Worm (Caenorhabditis elegans) whole organism, L1 larva: ENCODE data around the gene rml-3.

Experiments
- C04F5.9 ChIP-seq: sonication (generic microtip); optimal IDR thresholded peaks from 2 replicates; lab custom pipeline; 2016; ENCODE audit warnings: missing genetic modification characterization, missing compliant biosample characterization
- C34B4.2 ChIP-seq: sonication (generic microtip); optimal IDR thresholded peaks from 2 replicates; lab custom pipeline; 2017; ENCODE audit warnings: mild to moderate bottlenecking, missing genetic modification characterization, missing compliant biosample characterization
- F16B12.6 ChIP-seq: fragments of 150-350 bp; optimal IDR thresholded peaks from 2 replicates; lab custom pipeline; 2014; ENCODE audit warnings: missing biosample characterization, missing genetic modification characterization
- Y116A8C.19 ChIP-seq: sonication (generic microtip); optimal IDR thresholded peaks from 2 replicates; lab custom pipeline; 2016; ENCODE audit warnings: missing compliant biosample characterization, missing genetic modification characterization, borderline replicate concordance
- aly-2 ChIP-seq: fragments of 150-350 bp; optimal IDR thresholded peaks from 2 replicates; lab custom pipeline; 2014; ENCODE audit warnings: missing biosample characterization, missing genetic modification characterization
- ama-1 ChIP-seq: fragments of 150-350 bp; optimal IDR thresholded peaks from 2 replicates; lab custom pipeline; 2014
- blmp-1 ChIP-seq: fragments of 150-350 bp; optimal IDR thresholded peaks from 2 replicates; lab custom pipeline; 2014; ENCODE audit warnings: missing biosample characterization, missing genetic modification characterization
- ceh-63 ChIP-seq: fragments of 200-800 bp; sonication (Bioruptor generic); optimal IDR thresholded peaks from 2 replicates; lab custom pipeline; 2018; ENCODE audit warnings: mild to moderate bottlenecking, missing genetic modification characterization, missing compliant biosample characterization
- ceh-8 ChIP-seq: fragments of 200-800 bp; sonication (Bioruptor generic); optimal IDR thresholded peaks from 2 replicates; lab custom pipeline; 2018; ENCODE audit warnings: mild to moderate bottlenecking, missing genetic modification characterization, moderate library complexity, missing compliant biosample characterization
- ceh-88 ChIP-seq: fragments of 200-800 bp; sonication (Bioruptor generic); IDR thresholded peaks from 2 replicates; pipeline ENCODE4 v1.3.6; 2022; ENCODE audit warnings: missing genetic modification characterization, missing compliant biosample characterization
- ceh-90 ChIP-seq: sonication (generic microtip); optimal IDR thresholded peaks from 2 replicates; lab custom pipeline; 2016; ENCODE audit warnings: missing genetic modification characterization, missing compliant biosample characterization
- dpl-1 ChIP-seq, 3 experiments: fragments of 150-350 bp in 2 of 3; sonication (generic microtip) in 1 of 3; optimal IDR thresholded peaks; 2 replicates each; lab custom pipeline; 2014 to 2017; ENCODE audit warnings: missing biosample characterization in 3 of 3, missing genetic modification characterization in 3 of 3, missing genetic modification reagents in 3 of 3
- dsc-1 ChIP-seq: sonication (generic microtip); optimal IDR thresholded peaks from 2 replicates; lab custom pipeline; 2016; ENCODE audit warnings: mild to moderate bottlenecking, missing genetic modification characterization, missing compliant biosample characterization
- efl-1 ChIP-seq, 4 experiments: fragments of 150-350 bp; optimal IDR thresholded peaks in 3 of 4; peaks in 1 of 4; 1 replicate in 1 of 4; 2 replicates in 3 of 4; lab custom pipeline; 2014; ENCODE audit warnings: missing biosample characterization in 2 of 4, missing genetic modification characterization in 2 of 4, missing genetic modification reagents in 2 of 4
- efl-3 ChIP-seq: fragments of 200-800 bp; sonication (Bioruptor generic); optimal IDR thresholded peaks from 2 replicates; lab custom pipeline; 2018; ENCODE audit warnings: mild to moderate bottlenecking, missing genetic modification characterization, missing compliant biosample characterization
- egl-13 ChIP-seq: sonication (generic microtip); optimal IDR thresholded peaks from 2 replicates; lab custom pipeline; 2016; ENCODE audit warnings: missing genotype, missing genetic modification reagents, missing genetic modification characterization, missing compliant biosample characterization
- egl-27 ChIP-seq, 2 experiments: fragments of 150-350 bp in 1 of 2; sonication (generic microtip); optimal IDR thresholded peaks; 3 replicates each; lab custom pipeline; 2017 to 2018; ENCODE audit warnings: missing biosample characterization in 2 of 2, missing genetic modification characterization in 2 of 2, missing genetic modification reagents in 2 of 2
- elt-3 ChIP-seq, 6 experiments: fragments of 150-350 bp in 1 of 6; sonication (generic microtip); optimal IDR thresholded peaks; 2 replicates each; lab custom pipeline; 2017 to 2018; ENCODE audit warnings: missing biosample characterization in 6 of 6, missing genetic modification characterization in 6 of 6, inconsistent platforms in 1 of 6
- ets-5 ChIP-seq: fragments of 200-800 bp; sonication (Bioruptor generic); IDR thresholded peaks from 2 replicates; pipeline ENCODE4 v1.3.6; 2022; ENCODE audit warnings: missing genetic modification characterization, missing compliant biosample characterization
- fkh-10 ChIP-seq: sonication (generic microtip); optimal IDR thresholded peaks from 2 replicates; lab custom pipeline; 2017; ENCODE audit warnings: missing biosample characterization, missing genetic modification reagents, missing genetic modification characterization
- fkh-4 ChIP-seq: sonication (generic microtip); optimal IDR thresholded peaks from 2 replicates; lab custom pipeline; 2016; ENCODE audit warnings: missing compliant biosample characterization, missing genetic modification characterization, borderline replicate concordance
- fkh-8 ChIP-seq: sonication (generic microtip); optimal IDR thresholded peaks from 2 replicates; lab custom pipeline; 2016; ENCODE audit warnings: mild to moderate bottlenecking, missing genetic modification characterization, missing compliant biosample characterization
- fos-1 ChIP-seq: fragments of 150-350 bp; optimal IDR thresholded peaks from 2 replicates; lab custom pipeline; 2014; ENCODE audit warnings: missing biosample characterization, missing genetic modification characterization
- hlh-4 ChIP-seq: sonication (generic microtip); optimal IDR thresholded peaks from 2 replicates; lab custom pipeline; 2016; ENCODE audit warnings: mild to moderate bottlenecking, missing genetic modification characterization, missing compliant biosample characterization
- hpl-2 ChIP-seq: fragments of 150-350 bp; optimal IDR thresholded peaks from 2 replicates; lab custom pipeline; 2014; ENCODE audit warnings: missing biosample characterization, missing genetic modification reagents, missing genetic modification characterization
- irx-1 ChIP-seq: sonication (generic microtip); optimal IDR thresholded peaks from 2 replicates; lab custom pipeline; 2016; ENCODE audit warnings: missing genetic modification characterization, missing compliant biosample characterization
- lin-35 ChIP-seq, 2 experiments: fragments of 150-350 bp; optimal IDR thresholded peaks; 2 replicates each; lab custom pipeline; 2014; ENCODE audit warnings: missing biosample characterization in 2 of 2, missing genetic modification characterization in 2 of 2, missing genetic modification reagents in 2 of 2
- mef-2 ChIP-seq: fragments of 150-350 bp; optimal IDR thresholded peaks from 2 replicates; lab custom pipeline; 2014; ENCODE audit warnings: missing biosample characterization, missing genetic modification characterization
- mep-1 ChIP-seq: fragments of 150-350 bp; optimal IDR thresholded peaks from 2 replicates; lab custom pipeline; 2014; ENCODE audit warnings: missing biosample characterization, missing genetic modification characterization
- nhr-11 ChIP-seq: fragments of 150-350 bp; optimal IDR thresholded peaks from 2 replicates; lab custom pipeline; 2014; ENCODE audit warnings: missing biosample characterization, missing genetic modification characterization
- nhr-12 ChIP-seq: sonication (generic microtip); optimal IDR thresholded peaks from 2 replicates; lab custom pipeline; 2017; ENCODE audit warnings: missing biosample characterization, missing genetic modification characterization
- nhr-19 ChIP-seq: fragments of 200-800 bp; sonication (Bioruptor generic); conservative IDR thresholded peaks from 2 replicates; pipeline ENCODE4 v1.3.6; 2022; ENCODE audit warnings: missing genetic modification characterization, missing compliant biosample characterization
- nhr-237 ChIP-seq: fragments of 150-350 bp; optimal IDR thresholded peaks from 2 replicates; lab custom pipeline; 2014; ENCODE audit warnings: missing biosample characterization, missing genetic modification characterization
- nhr-71 ChIP-seq: sonication (generic microtip); optimal IDR thresholded peaks from 2 replicates; lab custom pipeline; 2016; ENCODE audit warnings: mild to moderate bottlenecking, missing genetic modification characterization, moderate library complexity, missing compliant biosample characterization
- nhr-77 ChIP-seq: fragments of 150-350 bp; optimal IDR thresholded peaks from 2 replicates; lab custom pipeline; 2014; ENCODE audit warnings: missing biosample characterization, missing genetic modification characterization
- nhr-84 ChIP-seq: sonication (generic microtip); optimal IDR thresholded peaks from 2 replicates; lab custom pipeline; 2017; ENCODE audit warnings: missing biosample characterization, missing genetic modification characterization
- nhr-85 ChIP-seq: sonication (generic microtip); peaks from one replicate; lab custom pipeline; 2016; ENCODE audit warnings: missing genetic modification characterization, inconsistent platforms, missing compliant biosample characterization
- pax-3 ChIP-seq: fragments of 200-800 bp; sonication (Bioruptor generic); optimal IDR thresholded peaks from 2 replicates; lab custom pipeline; 2018; ENCODE audit warnings: mild to moderate bottlenecking, missing genetic modification characterization, moderate library complexity, missing compliant biosample characterization
- pqm-1 ChIP-seq: sonication (generic microtip); optimal IDR thresholded peaks from 3 replicates; lab custom pipeline; 2017; ENCODE audit warnings: missing biosample characterization, missing genetic modification characterization
- rnt-1 ChIP-seq: sonication (generic microtip); optimal IDR thresholded peaks from 2 replicates; lab custom pipeline; 2016; ENCODE audit warnings: mild to moderate bottlenecking, missing genetic modification characterization, moderate library complexity, missing compliant biosample characterization
- snpc-4 ChIP-seq: fragments of 150-350 bp; optimal IDR thresholded peaks from 2 replicates; lab custom pipeline; 2014; ENCODE audit warnings: missing biosample characterization, missing genetic modification characterization
- snu-23 ChIP-seq: sonication (generic microtip); optimal IDR thresholded peaks from 2 replicates; lab custom pipeline; 2016; ENCODE audit warnings: missing genetic modification characterization, missing compliant biosample characterization
- sptf-1 ChIP-seq: fragments of 150-350 bp; optimal IDR thresholded peaks from 2 replicates; lab custom pipeline; 2014; ENCODE audit warnings: missing biosample characterization, missing genetic modification characterization
- sup-37 ChIP-seq: fragments of 200-800 bp; sonication (Bioruptor generic); optimal IDR thresholded peaks from 2 replicates; lab custom pipeline; 2018; ENCODE audit warnings: mild to moderate bottlenecking, missing genetic modification characterization, missing compliant biosample characterization
- tbx-2 ChIP-seq: sonication (generic microtip); optimal IDR thresholded peaks from 2 replicates; lab custom pipeline; 2016; ENCODE audit warnings: missing genetic modification characterization, missing compliant biosample characterization
- tlp-1 ChIP-seq: fragments of 150-350 bp; optimal IDR thresholded peaks from 2 replicates; lab custom pipeline; 2014; ENCODE audit warnings: missing biosample characterization, missing genetic modification characterization
- unc-62 ChIP-seq: fragments of 150-350 bp; optimal IDR thresholded peaks from 2 replicates; lab custom pipeline; 2014; ENCODE audit warnings: missing biosample characterization, missing genetic modification reagents, missing genetic modification characterization
- unc-86 ChIP-seq: sonication (generic microtip); optimal IDR thresholded peaks from 2 replicates; lab custom pipeline; 2016; ENCODE audit warnings: missing genetic modification characterization, missing compliant biosample characterization
- unc-98 ChIP-seq: fragments of 200-800 bp; sonication (Bioruptor generic); IDR thresholded peaks from 2 replicates; pipeline ENCODE4 v1.3.6; 2022; ENCODE audit warnings: missing genetic modification characterization, missing compliant biosample characterization
- xbp-1 ChIP-seq: sonication (generic microtip); optimal IDR thresholded peaks from 2 replicates; lab custom pipeline; 2016; ENCODE audit warnings: missing genetic modification characterization, missing compliant biosample characterization
- zag-1 ChIP-seq: fragments of 150-350 bp; optimal IDR thresholded peaks from 2 replicates; lab custom pipeline; 2014; ENCODE audit warnings: missing biosample characterization, missing genetic modification characterization

Gene rml-3

ce11 chrX:6240640-6241033, 1.8 kb upstream of the rml-3 start, which contains the start of gene got-2.2 (continued):
- TF ChIP-seq unc-86 (no peak), C04F5.9 (tag; lab: Kevin White, UChicago) (no peak), irx-1 (tag; lab: Kevin White, UChicago) (no peak), nhr-84 (tag; lab: Kevin White, UChicago) (no peak), hlh-4 (tag; lab: Kevin White, UChicago) (no peak), tlp-1 (tag; lab: Kevin White, UChicago) (no peak), blmp-1 (tag; lab: Kevin White, UChicago) (no peak), nhr-12 (no peak), fos-1 (tag; lab: Kevin White, UChicago) (no peak), egl-27 (tag; optimal IDR thresholded peaks at IDR 0.05; lab: Kevin White, UChicago) (no peak)

ce11 chrX:6239927-6240639, 1.2 kb upstream of the rml-3 start:
- no peak for TF ChIP-seq Y116A8C.19
- TF ChIP-seq ceh-88: no peak
- no peak for TF ChIP-seq ceh-90 (tag; lab: Kevin White, UChicago)
- TF ChIP-seq lin-35 (GFP tag; optimal IDR thresholded peaks at IDR 0.05; lab: Kevin White, UChicago): no peak
- TF ChIP-seq efl-3 (GFP tag; lab: Kevin White, UChicago): no peak
- TF ChIP-seq C34B4.2 (tag; lab: Kevin White, UChicago): no peak
- TF ChIP-seq fkh-8 (tag; lab: Kevin White, UChicago): no peak
- TF ChIP-seq unc-86: no peak
- TF ChIP-seq mef-2 (tag; lab: Kevin White, UChicago): no peak
- peak; percentile 68 for TF ChIP-seq nhr-71 (tag; lab: Kevin White, UChicago)
- TF ChIP-seq ama-1 (lab: Kevin White, UChicago): no peak
- TF ChIP-seq ceh-63 (GFP tag; lab: Kevin White, UChicago): no peak
- peak; percentile 47 for TF ChIP-seq tbx-2 (tag; lab: Kevin White, UChicago)
- no peak for TF ChIP-seq ets-5 (GFP tag; lab: Robert Waterston, UW)
- no peak for TF ChIP-seq pqm-1 (tag; lab: Kevin White, UChicago)
- no peak for TF ChIP-seq sup-37 (GFP tag; lab: Kevin White, UChicago)
- no peak for TF ChIP-seq egl-27 (tag; optimal IDR thresholded peaks at IDR 0.05; lab: Kevin White, UChicago)
- TF ChIP-seq sptf-1 (tag; lab: Kevin White, UChicago): no peak
- no peak for TF ChIP-seq elt-3 (tag; optimal IDR thresholded peaks at IDR 0.05; lab: Kevin White, UChicago)
- no peak for TF ChIP-seq nhr-77
- no peak for TF ChIP-seq snpc-4
- TF ChIP-seq hpl-2: no peak
- TF ChIP-seq fkh-4 (tag; lab: Kevin White, UChicago): no peak
- TF ChIP-seq fkh-10: no peak
- peak; percentile 39 for TF ChIP-seq mep-1
- no peak for TF ChIP-seq tlp-1 (tag; lab: Kevin White, UChicago)
- no peak for TF ChIP-seq nhr-85 (tag; lab: Kevin White, UChicago)
- peak; percentile 65 for TF ChIP-seq rnt-1
- no peak for TF ChIP-seq pax-3
- TF ChIP-seq F16B12.6 (tag; lab: Kevin White, UChicago): no peak
- TF ChIP-seq ceh-8 (GFP tag; lab: Kevin White, UChicago): no peak
- no peak for TF ChIP-seq nhr-19 (GFP tag; lab: Robert Waterston, UW)
- TF ChIP-seq efl-1 (optimal IDR thresholded peaks at IDR 0.05; lab: Kevin White, UChicago): no peak
- peak in 1 of 2 experiments; percentile 64 for TF ChIP-seq efl-1 (GFP tag; optimal IDR thresholded peaks at IDR 0.05 in 1 of 2; lab: Kevin White, UChicago)
- TF ChIP-seq egl-13 (tag; lab: Kevin White, UChicago): no peak
- peak; percentile 58 for TF ChIP-seq snu-23
- peak; percentile 43 for TF ChIP-seq dsc-1 (tag; lab: Kevin White, UChicago)
- TF ChIP-seq aly-2 (tag; lab: Kevin White, UChicago): no peak
- TF ChIP-seq unc-62 (GFP tag; lab: Kevin White, UChicago): no peak
- no peak for TF ChIP-seq zag-1 (tag; lab: Kevin White, UChicago)
- TF ChIP-seq nhr-237 (tag; lab: Kevin White, UChicago): no peak
- no peak for TF ChIP-seq nhr-11 (tag; lab: Kevin White, UChicago)
- TF ChIP-seq dpl-1 (GFP tag; optimal IDR thresholded peaks at IDR 0.05; lab: Kevin White, UChicago): no peak
- TF ChIP-seq xbp-1 (tag; lab: Kevin White, UChicago): peak; percentile 52
- TF ChIP-seq unc-98: no peak
